Worm (Caenorhabditis elegans) whole organism, L2 larva: ENCODE results near the gene aqp-2.

Experiments
- aly-2 ChIP-seq: fragments of 150-350 bp; optimal IDR thresholded peaks from 2 replicates; lab custom pipeline; 2014; ENCODE audit warnings: missing biosample characterization, missing genetic modification characterization
- ama-1 ChIP-seq: fragments of 150-350 bp; optimal IDR thresholded peaks from 2 replicates; lab custom pipeline; 2018; ENCODE audit warnings: inconsistent platforms
- elt-1 ChIP-seq: fragments of 150-350 bp; optimal IDR thresholded peaks from 2 replicates; lab custom pipeline; 2014; ENCODE audit warnings: missing biosample characterization, missing genetic modification characterization
- gmeb-1 ChIP-seq: fragments of 150-350 bp; optimal IDR thresholded peaks from 2 replicates; lab custom pipeline; 2014; ENCODE audit warnings: missing biosample characterization, missing genetic modification characterization
- lin-13 ChIP-seq: fragments of 150-350 bp; optimal IDR thresholded peaks from 2 replicates; lab custom pipeline; 2014; ENCODE audit warnings: missing biosample characterization, missing genetic modification reagents, missing genetic modification characterization
- skn-1 ChIP-seq: sonication (generic microtip); optimal IDR thresholded peaks from 2 replicates; lab custom pipeline; 2017; ENCODE audit warnings: missing biosample characterization, missing genetic modification characterization

DNA sequence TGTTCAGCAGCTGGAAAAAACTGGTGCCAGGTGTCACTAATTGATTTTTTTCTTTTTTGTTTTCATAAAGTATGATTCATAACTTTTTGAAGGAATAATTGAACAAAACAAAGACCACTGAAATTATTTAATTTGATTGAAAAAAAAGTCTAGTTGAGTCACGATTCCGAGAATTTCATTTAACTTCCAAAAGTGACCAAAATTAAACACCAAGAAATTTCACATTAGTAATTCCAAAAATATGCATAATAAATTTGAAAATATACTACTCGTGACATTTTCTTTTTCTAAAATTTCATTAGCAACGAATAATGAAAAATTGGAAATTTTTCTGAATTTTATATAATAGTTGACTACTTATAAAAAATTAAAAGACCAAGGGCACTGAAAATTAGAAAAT is 20.3 kb upstream of the aqp-2 start:
- no peak for TF ChIP-seq lin-13 (GFP tag; lab: Kevin White, UChicago)
- TF ChIP-seq skn-1 (tag; lab: Kevin White, UChicago): no peak
- TF ChIP-seq ama-1 (lab: Kevin White, UChicago): no peak
- TF ChIP-seq gmeb-1: no peak
- no peak for TF ChIP-seq elt-1 (tag; lab: Kevin White, UChicago)
- no peak for TF ChIP-seq aly-2
